Fruit fly (Drosophila melanogaster): ENCODE measurements around the gene rpk.
A peak's percentile ranks its signal among the peaks of the same experiment; 100 is the strongest.

rpk gene

DNA sequence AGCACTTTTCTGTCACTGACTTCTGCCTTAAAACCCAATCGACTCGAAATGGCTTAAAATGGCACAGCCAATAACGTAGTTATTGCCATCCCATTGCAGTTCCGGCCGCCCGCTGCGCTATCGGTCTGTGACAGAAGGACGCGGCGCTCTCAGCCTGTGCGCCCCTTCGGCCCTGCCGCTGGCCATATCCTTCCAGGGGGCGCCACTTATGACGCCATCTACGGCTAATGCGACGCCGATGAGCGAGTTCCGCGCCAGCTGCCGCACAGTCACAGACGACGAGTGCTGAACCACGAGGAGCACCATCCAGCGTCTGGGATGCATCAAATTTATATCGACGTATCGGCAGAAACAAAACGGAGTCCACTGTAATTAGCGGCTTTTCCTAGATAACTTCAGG, 13.1 kb upstream of the rpk start:
- TF ChIP-seq CG6276 (GFP tag; optimal IDR thresholded peaks at IDR 0.05) (no peak), fd85E (GFP tag; optimal IDR thresholded peaks at IDR 0.05) (no peak), Eip75B (GFP tag; optimal IDR thresholded peaks at IDR 0.05) (no peak), dac (GFP tag; optimal IDR thresholded peaks at IDR 0.05) (no peak), Smox (GFP tag; optimal IDR thresholded peaks at IDR 0.05) (no peak), Eip78C (GFP tag) (no peak), spab (GFP tag; optimal IDR thresholded peaks at IDR 0.05) (no peak), Hr38 (GFP tag; optimal IDR thresholded peaks at IDR 0.05) (no peak), CG6854 (GFP tag; optimal IDR thresholded peaks at IDR 0.05) (no peak), CG8119 (GFP tag; IDR thresholded peaks at IDR 0.05) (no peak), CG16779 (tag; optimal IDR thresholded peaks at IDR 0.05) (no peak), CG11902 (GFP tag; optimal IDR thresholded peaks at IDR 0.05) (no peak), cyc (GFP tag; optimal IDR thresholded peaks at IDR 0.05) (no peak), net (GFP tag; optimal IDR thresholded peaks at IDR 0.05) (no peak), CG1621 (tag; optimal IDR thresholded peaks at IDR 0.05) (no peak), vri (GFP tag; optimal IDR thresholded peaks at IDR 0.05) (no peak), Sox15 (GFP tag; optimal IDR thresholded peaks at IDR 0.05) (no peak), Sox14 (GFP tag; optimal IDR thresholded peaks at IDR 0.05) (no peak), fkh (GFP tag; optimal IDR thresholded peaks at IDR 0.05) (no peak)

DNA sequence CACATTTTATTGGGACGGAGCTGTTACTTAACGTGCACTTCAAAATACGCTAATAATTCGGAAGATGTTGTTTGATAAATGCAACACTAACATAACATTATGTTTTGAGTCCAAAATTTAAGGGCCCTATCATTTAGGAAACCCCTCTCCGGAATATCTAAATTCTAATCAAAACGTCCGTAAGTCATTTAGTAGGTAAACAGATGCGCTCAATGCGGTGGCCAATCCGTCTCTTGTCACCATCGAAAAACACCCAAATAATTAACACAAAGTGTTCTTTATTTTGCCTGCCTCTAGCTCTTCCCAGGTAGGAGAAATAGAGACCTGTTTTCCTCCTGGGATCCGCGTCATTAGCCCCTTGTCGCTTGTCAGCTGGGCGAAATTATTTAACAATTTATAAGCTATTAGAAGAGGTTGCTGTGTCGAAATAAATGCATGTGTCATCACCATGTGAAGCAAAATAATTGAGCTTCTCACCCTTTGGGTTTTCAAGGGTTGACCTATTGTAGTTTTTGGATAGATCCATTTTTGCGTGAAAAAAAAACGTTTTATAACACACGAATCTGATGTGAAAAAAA, 11.4 kb upstream of the rpk start:
- TF ChIP-seq pdm3 (GFP tag; optimal IDR thresholded peaks at IDR 0.05) (no peak), CG4318 (GFP tag; optimal IDR thresholded peaks at IDR 0.05) (no peak), CG10631 (GFP tag; optimal IDR thresholded peaks at IDR 0.05) (no peak), CG9139 (GFP tag; optimal IDR thresholded peaks at IDR 0.05) (no peak), OdsH (GFP tag; optimal IDR thresholded peaks at IDR 0.05) (no peak), fkh (GFP tag; optimal IDR thresholded peaks at IDR 0.05) (no peak), vri (GFP tag; optimal IDR thresholded peaks at IDR 0.05) (no peak), CG11762 (GFP tag; optimal IDR thresholded peaks at IDR 0.05; ENCODE audit: insufficient read depth) (no peak), svp (GFP tag) (no peak), Hr4 (GFP tag; optimal IDR thresholded peaks at IDR 0.05) (no peak), CG8632 (GFP tag; optimal IDR thresholded peaks at IDR 0.05) (no peak), fd59A (GFP tag; optimal IDR thresholded peaks at IDR 0.05) (no peak), lz (GFP tag; optimal IDR thresholded peaks at IDR 0.05) (no peak), CG15336 (GFP tag; IDR thresholded peaks at IDR 0.05) (no peak), topi (GFP tag; optimal IDR thresholded peaks at IDR 0.05) (no peak), CG6792 (GFP tag; optimal IDR thresholded peaks at IDR 0.05) (no peak), Sox15 (GFP tag; optimal IDR thresholded peaks at IDR 0.05) (no peak), Hr38 (GFP tag; optimal IDR thresholded peaks at IDR 0.05) (no peak), CG32006 (GFP tag; optimal IDR thresholded peaks at IDR 0.05) (no peak)

DNA sequence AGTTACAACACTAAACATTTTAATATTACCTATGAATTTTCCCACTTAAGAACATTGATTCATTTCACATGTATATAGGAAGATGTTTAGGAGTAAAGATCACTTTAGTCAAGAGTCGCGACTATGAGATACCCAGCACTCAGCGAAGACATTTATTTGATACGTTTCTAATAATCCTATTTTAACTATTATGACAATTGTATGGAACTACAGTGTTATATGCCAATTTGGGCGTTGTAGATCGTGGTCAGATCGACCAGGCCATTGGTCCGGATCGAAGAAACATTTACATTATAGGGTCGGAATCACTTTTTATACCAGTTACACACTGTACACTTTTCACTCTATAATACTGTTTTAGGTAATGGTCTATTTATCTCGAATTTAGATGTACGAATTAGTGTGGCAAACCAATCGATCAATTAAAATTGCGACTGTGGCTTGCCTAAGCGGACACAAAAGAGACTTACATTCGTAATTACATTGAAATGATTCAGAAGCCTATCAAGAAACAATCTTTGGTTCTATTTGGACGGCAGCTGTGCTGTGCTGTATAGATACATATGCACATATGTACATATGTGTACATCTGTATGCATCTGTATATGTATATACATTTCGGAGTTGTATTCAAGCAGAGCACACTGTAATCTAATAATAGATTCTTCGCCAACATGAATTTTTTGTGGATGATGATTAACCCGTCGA, 5.1 kb upstream of the rpk start:
- no peak for TF ChIP-seq Ets96B (tag; optimal IDR thresholded peaks at IDR 0.05)
- peak; percentile 12 for TF ChIP-seq Eip78C (GFP tag)

DNA sequence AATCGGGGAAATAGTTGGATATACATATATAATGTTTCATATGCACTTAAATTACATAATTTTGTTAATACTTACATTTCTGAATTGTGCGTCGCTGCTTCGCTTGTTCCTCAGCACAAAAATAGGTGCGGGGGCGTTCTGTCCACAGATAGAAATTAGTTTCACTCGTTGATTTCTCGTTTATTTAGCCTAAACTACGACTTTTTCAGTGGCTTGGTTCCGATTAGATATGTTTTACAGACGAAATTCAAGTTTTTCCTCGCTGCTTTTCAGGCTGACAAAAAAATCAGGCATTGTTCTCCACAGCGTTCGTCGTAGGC, 4.6 kb upstream of the rpk start:
- peak; percentile 60 for TF ChIP-seq vri (GFP tag; optimal IDR thresholded peaks at IDR 0.05)
- TF ChIP-seq Sox14 (GFP tag; optimal IDR thresholded peaks at IDR 0.05) = no peak

Data from whole organism, prepupa.